Fruit fly (Drosophila melanogaster): Measurements from ENCODE around the gene CG17202.

CG17202 gene

DNA sequence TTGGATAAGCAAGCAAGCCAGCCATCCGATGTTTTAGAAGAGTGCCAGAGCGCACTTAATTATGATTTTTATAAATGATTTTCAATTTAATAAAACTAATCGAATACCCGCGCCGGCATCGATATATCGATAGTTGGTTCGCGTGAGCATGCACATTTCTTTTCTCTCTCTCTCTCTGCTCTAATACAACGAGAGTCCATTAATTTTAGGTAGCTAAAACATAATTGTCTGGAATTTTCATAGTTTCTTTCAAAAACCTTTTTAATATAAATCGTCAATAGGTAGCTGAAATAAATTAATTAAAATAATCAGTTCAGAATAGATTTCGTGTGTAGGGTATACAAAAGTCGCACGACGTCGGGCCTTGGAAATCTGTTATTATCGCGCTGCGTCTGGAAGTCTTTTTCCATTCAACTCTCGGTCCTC, 26.3 kb downstream of the CG17202 start, which contains the start of gene CG18549 (continued):
- TF ChIP-seq dsx (GFP tag; optimal IDR thresholded peaks at IDR 0.05; ENCODE audit: poor library complexity, severe bottlenecking), result peak; percentile 100
- peak; percentile 100 for TF ChIP-seq eg (GFP tag; IDR thresholded peaks at IDR 0.05)
- TF ChIP-seq Lpt (GFP tag; optimal IDR thresholded peaks at IDR 0.05), result peak; percentile 100
- TF ChIP-seq Blimp-1 (GFP tag; optimal IDR thresholded peaks at IDR 0.05), result peak; percentile 99
- peak; percentile 100 for TF ChIP-seq CG3032 (tag; optimal IDR thresholded peaks at IDR 0.05)
- peak; percentile 100 for TF ChIP-seq CG32006 (GFP tag; optimal IDR thresholded peaks at IDR 0.05)
- TF ChIP-seq CG11294 (GFP tag; IDR thresholded peaks at IDR 0.05), result peak; percentile 100
- TF ChIP-seq CG8319 (GFP tag; optimal IDR thresholded peaks at IDR 0.05), result peak; percentile 99

- TF ChIP-seq net (GFP tag; optimal IDR thresholded peaks at IDR 0.05), result peak; percentile 8
- TF ChIP-seq Sox14 (GFP tag; optimal IDR thresholded peaks at IDR 0.05), result peak; percentile 21
- no peak for TF ChIP-seq Ets21C (GFP tag; optimal IDR thresholded peaks at IDR 0.05)
- TF ChIP-seq ss (GFP tag; optimal IDR thresholded peaks at IDR 0.05), result peak in 1 of 2 experiments; percentile 44
- no peak for TF ChIP-seq Hr39 (GFP tag; optimal IDR thresholded peaks at IDR 0.05)
- peak; percentile 1 for TF ChIP-seq spab (GFP tag; optimal IDR thresholded peaks at IDR 0.05)
- TF ChIP-seq CG3919 (GFP tag; optimal IDR thresholded peaks at IDR 0.05), result peak; percentile 21
- peak; percentile 6 for TF ChIP-seq CG9139 (GFP tag; optimal IDR thresholded peaks at IDR 0.05)
- TF ChIP-seq CG6854 (GFP tag; optimal IDR thresholded peaks at IDR 0.05), result peak; percentile 2
- TF ChIP-seq CG10669 (GFP tag; optimal IDR thresholded peaks at IDR 0.05), result peak; percentile 20
- TF ChIP-seq svp (GFP tag), result peak; percentile 94
- peak; percentile 52 for TF ChIP-seq Eip78C (GFP tag)
- TF ChIP-seq pdm3 (GFP tag; optimal IDR thresholded peaks at IDR 0.05), result no peak
Measured at dm6 chr3R:12449617-12450242, 27.2 kb downstream of the CG17202 start.

dm6 chr3R:12450713-12451259, 28.2 kb downstream of the CG17202 start:
- no peak for TF ChIP-seq CG8632 (GFP tag; optimal IDR thresholded peaks at IDR 0.05)
- peak; percentile 47 for TF ChIP-seq Eip93F (GFP tag; optimal IDR thresholded peaks at IDR 0.05)
- TF ChIP-seq vri (GFP tag; optimal IDR thresholded peaks at IDR 0.05), result peak; percentile 81
- no peak for TF ChIP-seq eg (GFP tag; IDR thresholded peaks at IDR 0.05)
- no peak for TF ChIP-seq lz (GFP tag; optimal IDR thresholded peaks at IDR 0.05)
- TF ChIP-seq Eip78C (GFP tag), result peak; percentile 37

DNA sequence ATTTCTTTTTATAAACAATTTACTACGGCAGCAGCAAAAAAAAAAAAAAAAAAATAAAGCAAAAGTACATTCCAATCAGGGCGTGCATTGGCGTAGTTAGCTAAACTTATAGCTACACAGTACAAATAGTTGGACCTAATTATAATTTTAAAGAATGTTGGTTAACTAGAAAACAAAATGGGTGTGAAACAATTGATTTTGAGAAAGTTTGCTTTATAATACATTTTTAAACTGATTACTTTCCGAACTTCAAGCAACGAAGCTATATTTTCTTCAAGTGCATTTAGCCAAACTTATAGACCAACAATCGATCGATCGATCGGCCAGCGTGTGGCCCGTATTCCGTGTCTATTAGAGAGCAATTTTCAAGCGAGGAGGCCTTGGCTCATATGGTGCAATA, 28.8 kb downstream of the CG17202 start:
- TF ChIP-seq Hr38 (GFP tag; optimal IDR thresholded peaks at IDR 0.05), result no peak
- no peak for TF ChIP-seq CG6808 (GFP tag; optimal IDR thresholded peaks at IDR 0.05)
- TF ChIP-seq CG1621 (tag; optimal IDR thresholded peaks at IDR 0.05), result no peak
- TF ChIP-seq dac (GFP tag; optimal IDR thresholded peaks at IDR 0.05), result no peak
- TF ChIP-seq CG6792 (GFP tag; optimal IDR thresholded peaks at IDR 0.05), result no peak
- peak; percentile 30 for TF ChIP-seq net (GFP tag; optimal IDR thresholded peaks at IDR 0.05)
- TF ChIP-seq salr (GFP tag; optimal IDR thresholded peaks at IDR 0.05), result no peak
- peak; percentile 70 for TF ChIP-seq CG6163 (GFP tag; IDR thresholded peaks at IDR 0.05)
- peak; percentile 17 for TF ChIP-seq spab (GFP tag; optimal IDR thresholded peaks at IDR 0.05)
- TF ChIP-seq CG9139 (GFP tag; optimal IDR thresholded peaks at IDR 0.05), result no peak
- peak; percentile 53 for TF ChIP-seq OdsH (GFP tag; optimal IDR thresholded peaks at IDR 0.05)
- peak; percentile 5 for TF ChIP-seq CG31627 (GFP tag; optimal IDR thresholded peaks at IDR 0.05)
- TF ChIP-seq CG11294 (GFP tag; IDR thresholded peaks at IDR 0.05), result peak; percentile 50; the same call in 1 of the 2 replicates
- TF ChIP-seq esn (GFP tag; optimal IDR thresholded peaks at IDR 0.05), result peak; percentile 3
- TF ChIP-seq CG3032 (tag; optimal IDR thresholded peaks at IDR 0.05), result peak; percentile 23
- TF ChIP-seq Hr39 (GFP tag; optimal IDR thresholded peaks at IDR 0.05), result no peak
- peak; percentile 51 for TF ChIP-seq svp (GFP tag)
- no peak for TF ChIP-seq pdm3 (GFP tag; optimal IDR thresholded peaks at IDR 0.05)
- TF ChIP-seq Eip78C (GFP tag), result peak; percentile 76
- no peak for TF ChIP-seq lz (GFP tag; optimal IDR thresholded peaks at IDR 0.05)
- TF ChIP-seq CG32006 (GFP tag; optimal IDR thresholded peaks at IDR 0.05), result peak; percentile 58
- peak; percentile 7 for TF ChIP-seq Ets96B (tag; optimal IDR thresholded peaks at IDR 0.05)
- TF ChIP-seq achi (GFP tag; optimal IDR thresholded peaks at IDR 0.05), result no peak
- TF ChIP-seq CG7368 (GFP tag; optimal IDR thresholded peaks at IDR 0.05), result no peak
- peak; percentile 14 for TF ChIP-seq CG8319 (GFP tag; optimal IDR thresholded peaks at IDR 0.05)
- TF ChIP-seq CG15336 (GFP tag; IDR thresholded peaks at IDR 0.05), result peak; percentile 71
- TF ChIP-seq CG8632 (GFP tag; optimal IDR thresholded peaks at IDR 0.05), result peak; percentile 29
- TF ChIP-seq Gug (GFP tag; IDR thresholded peaks at IDR 0.05), result peak; percentile 32; the same call in 1 of the 2 replicates
- no peak for TF ChIP-seq fd85E (GFP tag; optimal IDR thresholded peaks at IDR 0.05)
- no peak for TF ChIP-seq acj6 (GFP tag; optimal IDR thresholded peaks at IDR 0.05)
- no peak for TF ChIP-seq cyc (GFP tag; optimal IDR thresholded peaks at IDR 0.05)

Measured in whole organism, prepupa.